Worm (Caenorhabditis elegans): ENCODE measurements around the gene C49F5.5.

DNA sequence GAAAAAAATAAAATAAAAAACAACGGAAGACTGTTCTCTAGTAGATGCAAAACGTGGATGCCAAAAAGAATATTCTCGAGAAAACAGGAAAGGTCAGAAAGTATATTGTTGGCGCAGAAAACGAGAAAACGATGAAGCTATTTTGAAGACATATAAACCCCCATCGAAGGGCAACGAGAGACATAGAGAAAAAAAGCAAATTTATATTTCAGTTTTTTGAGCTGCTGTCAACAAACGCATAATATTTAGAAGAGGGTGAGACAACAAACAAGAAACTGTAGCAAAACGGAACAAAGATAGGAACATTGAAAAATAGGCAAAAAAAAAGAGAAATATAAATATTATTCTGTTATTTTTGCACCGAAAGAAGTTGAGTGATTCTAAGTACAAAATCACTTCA lies 6.3 kb downstream of the C49F5.5 start:
- TF ChIP-seq ztf-25 (GFP tag; IDR thresholded peaks at IDR 0.05) (no peak), lsl-1 (GFP tag; optimal IDR thresholded peaks at IDR 0.05) (no peak), die-1 (tag; optimal IDR thresholded peaks at IDR 0.05) (no peak), dpl-1 (GFP tag; optimal IDR thresholded peaks at IDR 0.05) (no peak), nfya-1 (tag; optimal IDR thresholded peaks at IDR 0.05; ENCODE audit: borderline replicate concordance, insufficient read depth) (no peak), F57A8.1 (GFP tag; optimal IDR thresholded peaks at IDR 0.05) (no peak), hlh-12 (tag; optimal IDR thresholded peaks at IDR 0.05) (no peak), ets-4 (GFP tag; optimal IDR thresholded peaks at IDR 0.05) (no peak), nhr-80 (tag; optimal IDR thresholded peaks at IDR 0.05) (no peak), Y53G8AR.9 (GFP tag; conservative IDR thresholded peaks at IDR 0.05) (no peak), ccch-3 (GFP tag; optimal IDR thresholded peaks at IDR 0.05) (no peak)
